Fruit fly (Drosophila melanogaster) ovary, adult (tissue): ENCODE data around the gene CG43088.

Source experiments
- CG17801 ChIP-seq: fragments of 200-800 bp; optimal IDR thresholded peaks from 2 replicates; lab custom pipeline; 2019; ENCODE audit warnings: missing biosample characterization, mild to moderate bottlenecking, missing genetic modification characterization, moderate library complexity; ENCODE audit not compliant: partially characterized antibody

The CG43088 gene

dm6 chrX:14702058-14702457, at the start of gene CG43088:
Gene CG43088, plus strand, starts transcription at chrX:14702358.
- no peak for TF ChIP-seq CG17801 (GFP tag; lab: Kevin White, UChicago)

- no peak for TF ChIP-seq CG17801 (GFP tag; lab: Kevin White, UChicago)
These were observed 48.5 kb upstream of the CG43088 start, which contains the start of gene NetA for dm6 chrX:14653691-14654090. Gene NetA, minus strand, starts transcription at chrX:14653928.

dm6 chrX:14669233-14669632, 32.9 kb upstream of the CG43088 start:
- TF ChIP-seq CG17801 (GFP tag; lab: Kevin White, UChicago), result no peak

dm6 chrX:14678128-14678527, 24.0 kb upstream of the CG43088 start:
- TF ChIP-seq CG17801 (GFP tag; lab: Kevin White, UChicago), result no peak

- TF ChIP-seq CG17801 (GFP tag; lab: Kevin White, UChicago), result no peak
These were observed 23.0 kb upstream of the CG43088 start, which contains the start of gene CG5321 for dm6 chrX:14679189-14679588. Gene CG5321, plus strand, starts transcription at chrX:14679568.

dm6 chrX:14689108-14689507, 13.1 kb upstream of the CG43088 start:
- TF ChIP-seq CG17801 (GFP tag; lab: Kevin White, UChicago), result no peak

- no peak for TF ChIP-seq CG17801 (GFP tag; lab: Kevin White, UChicago)
These were observed 10.3 kb downstream of the CG43088 start for dm6 chrX:14712475-14712874.

dm6 chrX:14715180-14715579, 13.0 kb downstream of the CG43088 start:
- no peak for TF ChIP-seq CG17801 (GFP tag; lab: Kevin White, UChicago)

dm6 chrX:14717245-14717644, 15.1 kb downstream of the CG43088 start:
- no peak for TF ChIP-seq CG17801 (GFP tag; lab: Kevin White, UChicago)

dm6 chrX:14718842-14719241, 16.7 kb downstream of the CG43088 start, which contains the start of gene hog:
Gene hog, minus strand, starts transcription at chrX:14718942.
- no peak for TF ChIP-seq CG17801 (GFP tag; lab: Kevin White, UChicago)

dm6 chrX:14725084-14725483, 22.9 kb downstream of the CG43088 start:
- TF ChIP-seq CG17801 (GFP tag; lab: Kevin White, UChicago), result no peak

- no peak for TF ChIP-seq CG17801 (GFP tag; lab: Kevin White, UChicago)
These were observed 25.4 kb downstream of the CG43088 start for dm6 chrX:14727580-14727979.

dm6 chrX:14738420-14738819, 36.3 kb downstream of the CG43088 start:
- no peak for TF ChIP-seq CG17801 (GFP tag; lab: Kevin White, UChicago)

dm6 chrX:14743819-14744218, 41.7 kb downstream of the CG43088 start:
- TF ChIP-seq CG17801 (GFP tag; lab: Kevin White, UChicago), result no peak

- no peak for TF ChIP-seq CG17801 (GFP tag; lab: Kevin White, UChicago)
These were observed 47.1 kb downstream of the CG43088 start, which contains the start of gene NetB for dm6 chrX:14749086-14749874. Gene NetB, minus strand, starts transcription at chrX:14749376.

- no peak for TF ChIP-seq CG17801 (GFP tag; lab: Kevin White, UChicago)
These were observed 48.3 kb downstream of the CG43088 start for dm6 chrX:14750448-14750847.
